Worm (Caenorhabditis elegans) whole organism, L3 larva: ENCODE measurements around the gene W02B12.13.
A peak's percentile ranks its signal among the peaks of the same experiment; 100 is the strongest.

Source experiments
- ama-1 ChIP-seq: fragments of 150-350 bp; optimal IDR thresholded peaks from 2 replicates; lab custom pipeline; 2018
- ceh-82 ChIP-seq: fragments of 150-350 bp; optimal IDR thresholded peaks from 2 replicates; lab custom pipeline; 2014; ENCODE audit warnings: missing biosample characterization, missing genetic modification characterization
- elt-2 ChIP-seq: sonication (generic microtip); optimal IDR thresholded peaks from 2 replicates; lab custom pipeline; 2016; ENCODE audit warnings: missing genetic modification reagents, mild to moderate bottlenecking, missing genetic modification characterization, missing compliant biosample characterization
- hmg-11 ChIP-seq: sonication (generic microtip); optimal IDR thresholded peaks from 2 replicates; lab custom pipeline; 2016; ENCODE audit warnings: missing genetic modification characterization, missing compliant biosample characterization
- lsy-12 ChIP-seq: sonication (generic microtip); optimal IDR thresholded peaks from 2 replicates; lab custom pipeline; 2016; ENCODE audit warnings: mild to moderate bottlenecking, missing genetic modification characterization, missing compliant biosample characterization
- nfya-1 ChIP-seq: sonication (generic microtip); optimal IDR thresholded peaks from 2 replicates; lab custom pipeline; 2017; ENCODE audit warnings: missing genetic modification characterization, mild to moderate bottlenecking, missing compliant biosample characterization, antibody characterized with exemption, moderate library complexity; ENCODE audit not compliant: insufficient read depth
- nhr-11 ChIP-seq: fragments of 150-350 bp; optimal IDR thresholded peaks from 2 replicates; lab custom pipeline; 2014; ENCODE audit warnings: missing biosample characterization, missing genetic modification characterization
- nhr-237 ChIP-seq: fragments of 150-350 bp; optimal IDR thresholded peaks from 2 replicates; lab custom pipeline; 2014; ENCODE audit warnings: missing biosample characterization, missing genetic modification characterization
- nhr-28 ChIP-seq: fragments of 150-350 bp; optimal IDR thresholded peaks from 2 replicates; lab custom pipeline; 2014; ENCODE audit warnings: missing biosample characterization, missing genetic modification characterization
- pqm-1 ChIP-seq: fragments of 150-350 bp; optimal IDR thresholded peaks from 2 replicates; lab custom pipeline; 2017; ENCODE audit warnings: missing biosample characterization, missing genetic modification characterization, inconsistent platforms
- snpc-4 ChIP-seq: fragments of 150-350 bp; optimal IDR thresholded peaks from 2 replicates; lab custom pipeline; 2014; ENCODE audit warnings: missing biosample characterization, missing genetic modification characterization
- unc-62 ChIP-seq: fragments of 150-350 bp; sonication (generic microtip); optimal IDR thresholded peaks from 4 replicates; lab custom pipeline; 2014; ENCODE audit warnings: missing biosample characterization, missing genetic modification reagents, missing genetic modification characterization
- zag-1 ChIP-seq: fragments of 150-350 bp; optimal IDR thresholded peaks from 2 replicates; lab custom pipeline; 2014; ENCODE audit warnings: missing biosample characterization, missing genetic modification characterization

ce11 chrII:11459883-11460282, 14.8 kb downstream of the W02B12.13 start:
- TF ChIP-seq unc-62 (GFP tag; lab: Kevin White, UChicago) = no peak
- TF ChIP-seq pqm-1 (tag; lab: Kevin White, UChicago) = peak; percentile 33
- TF ChIP-seq zag-1 = no peak
- no peak for TF ChIP-seq nfya-1 (tag; lab: Kevin White, UChicago)
- TF ChIP-seq ceh-82 (tag; lab: Kevin White, UChicago) = no peak
- no peak for TF ChIP-seq nhr-28 (tag; lab: Kevin White, UChicago)
- TF ChIP-seq nhr-11 (tag; lab: Kevin White, UChicago) = no peak
- no peak for TF ChIP-seq lsy-12 (tag; lab: Kevin White, UChicago)
- TF ChIP-seq nhr-237 (tag; lab: Kevin White, UChicago) = no peak
- TF ChIP-seq snpc-4 = no peak
- no peak for TF ChIP-seq ama-1
- no peak for TF ChIP-seq hmg-11 (tag; lab: Kevin White, UChicago)
- TF ChIP-seq elt-2 (tag; lab: Kevin White, UChicago) = peak; percentile 58
